Fruit fly (Drosophila melanogaster): ENCODE data around the gene Hinfp.

Hinfp gene

dm6 chrX:625157-625627 lies at the start of gene Hinfp, which contains the start of gene CG13364:
Gene Hinfp, plus strand, starts transcription at chrX:625542.
Gene CG13364, minus strand, starts transcription at chrX:625203.
- TF ChIP-seq pan (optimal IDR thresholded peaks at IDR 0.05) (no peak), Dll (optimal IDR thresholded peaks at IDR 0.05) (no peak), CG8478 (optimal IDR thresholded peaks at IDR 0.05) (no peak), EcR (GFP tag; optimal IDR thresholded peaks at IDR 0.05) (no peak), psq (optimal IDR thresholded peaks at IDR 0.05) (no peak), usp (GFP tag; optimal IDR thresholded peaks at IDR 0.05) (no peak)

- TF ChIP-seq CG8478 (optimal IDR thresholded peaks at IDR 0.05) (no peak), pan (optimal IDR thresholded peaks at IDR 0.05) (no peak), Dll (optimal IDR thresholded peaks at IDR 0.05) (no peak), usp (GFP tag; optimal IDR thresholded peaks at IDR 0.05) (no peak), psq (optimal IDR thresholded peaks at IDR 0.05) (no peak), EcR (GFP tag; optimal IDR thresholded peaks at IDR 0.05) (no peak)
These were observed 44.7 kb upstream of the Hinfp start for dm6 chrX:580635-581034.

- TF ChIP-seq pan (optimal IDR thresholded peaks at IDR 0.05) (no peak), EcR (GFP tag; optimal IDR thresholded peaks at IDR 0.05) (no peak), usp (GFP tag; optimal IDR thresholded peaks at IDR 0.05) (no peak), psq (optimal IDR thresholded peaks at IDR 0.05) (no peak), CG8478 (optimal IDR thresholded peaks at IDR 0.05) (no peak), Dll (optimal IDR thresholded peaks at IDR 0.05) (no peak)
These were observed 43.5 kb upstream of the Hinfp start, which contains the start of gene vnd for dm6 chrX:581825-582224. Gene vnd, plus strand, starts transcription at chrX:582121.

dm6 chrX:588941-589340 lies 36.4 kb upstream of the Hinfp start:
- TF ChIP-seq Dll (optimal IDR thresholded peaks at IDR 0.05): no peak
- TF ChIP-seq usp (GFP tag; optimal IDR thresholded peaks at IDR 0.05): no peak
- TF ChIP-seq pan (optimal IDR thresholded peaks at IDR 0.05): no peak
- no peak for TF ChIP-seq CG8478 (optimal IDR thresholded peaks at IDR 0.05)
- no peak for TF ChIP-seq EcR (GFP tag; optimal IDR thresholded peaks at IDR 0.05)
- TF ChIP-seq psq (optimal IDR thresholded peaks at IDR 0.05): no peak

dm6 chrX:590479-590878 lies 34.9 kb upstream of the Hinfp start:
- no peak for TF ChIP-seq usp (GFP tag; optimal IDR thresholded peaks at IDR 0.05)
- TF ChIP-seq pan (optimal IDR thresholded peaks at IDR 0.05): no peak
- no peak for TF ChIP-seq CG8478 (optimal IDR thresholded peaks at IDR 0.05)
- no peak for TF ChIP-seq EcR (GFP tag; optimal IDR thresholded peaks at IDR 0.05)
- TF ChIP-seq psq (optimal IDR thresholded peaks at IDR 0.05): no peak
- no peak for TF ChIP-seq Dll (optimal IDR thresholded peaks at IDR 0.05)

dm6 chrX:592588-593288 lies 32.6 kb upstream of the Hinfp start:
- TF ChIP-seq pan (optimal IDR thresholded peaks at IDR 0.05) (no peak), EcR (GFP tag; optimal IDR thresholded peaks at IDR 0.05) (no peak), Dll (optimal IDR thresholded peaks at IDR 0.05) (no peak), psq (optimal IDR thresholded peaks at IDR 0.05) (no peak), CG8478 (optimal IDR thresholded peaks at IDR 0.05) (no peak), usp (GFP tag; optimal IDR thresholded peaks at IDR 0.05) (no peak)

dm6 chrX:597057-597456 lies 28.3 kb upstream of the Hinfp start:
- TF ChIP-seq EcR (GFP tag; optimal IDR thresholded peaks at IDR 0.05) (no peak), CG8478 (optimal IDR thresholded peaks at IDR 0.05) (no peak), Dll (optimal IDR thresholded peaks at IDR 0.05) (no peak), psq (optimal IDR thresholded peaks at IDR 0.05) (no peak), usp (GFP tag; optimal IDR thresholded peaks at IDR 0.05) (no peak), pan (optimal IDR thresholded peaks at IDR 0.05) (no peak)

- TF ChIP-seq CG8478 (optimal IDR thresholded peaks at IDR 0.05): no peak
- TF ChIP-seq psq (optimal IDR thresholded peaks at IDR 0.05): no peak
- no peak for TF ChIP-seq EcR (GFP tag; optimal IDR thresholded peaks at IDR 0.05)
- TF ChIP-seq Dll (optimal IDR thresholded peaks at IDR 0.05): no peak
- TF ChIP-seq usp (GFP tag; optimal IDR thresholded peaks at IDR 0.05): no peak
- no peak for TF ChIP-seq pan (optimal IDR thresholded peaks at IDR 0.05)
These were observed 26.9 kb upstream of the Hinfp start for dm6 chrX:598322-599057.

dm6 chrX:599727-600126 lies 25.6 kb upstream of the Hinfp start:
- no peak for TF ChIP-seq pan (optimal IDR thresholded peaks at IDR 0.05)
- TF ChIP-seq psq (optimal IDR thresholded peaks at IDR 0.05): no peak
- TF ChIP-seq EcR (GFP tag; optimal IDR thresholded peaks at IDR 0.05): no peak
- TF ChIP-seq Dll (optimal IDR thresholded peaks at IDR 0.05): no peak
- no peak for TF ChIP-seq CG8478 (optimal IDR thresholded peaks at IDR 0.05)
- no peak for TF ChIP-seq usp (GFP tag; optimal IDR thresholded peaks at IDR 0.05)

- TF ChIP-seq Dll (optimal IDR thresholded peaks at IDR 0.05): no peak
- no peak for TF ChIP-seq EcR (GFP tag; optimal IDR thresholded peaks at IDR 0.05)
- no peak for TF ChIP-seq pan (optimal IDR thresholded peaks at IDR 0.05)
- TF ChIP-seq psq (optimal IDR thresholded peaks at IDR 0.05): no peak
- TF ChIP-seq usp (GFP tag; optimal IDR thresholded peaks at IDR 0.05): no peak
- TF ChIP-seq CG8478 (optimal IDR thresholded peaks at IDR 0.05): no peak
These were observed 23.4 kb upstream of the Hinfp start for dm6 chrX:601984-602383.

dm6 chrX:610048-610447 lies 15.3 kb upstream of the Hinfp start:
- no peak for TF ChIP-seq EcR (GFP tag; optimal IDR thresholded peaks at IDR 0.05)
- no peak for TF ChIP-seq pan (optimal IDR thresholded peaks at IDR 0.05)
- TF ChIP-seq CG8478 (optimal IDR thresholded peaks at IDR 0.05): no peak
- TF ChIP-seq psq (optimal IDR thresholded peaks at IDR 0.05): no peak
- TF ChIP-seq Dll (optimal IDR thresholded peaks at IDR 0.05): no peak
- TF ChIP-seq usp (GFP tag; optimal IDR thresholded peaks at IDR 0.05): no peak
